Worm (Caenorhabditis elegans) whole organism, early embryonic: ENCODE data around the gene Y38E10A.9.
"Not testable (repeated sequence)": the region's sequence is repeated elsewhere in the genome, so short reads cannot be mapped to it uniquely, and the experiment has no call there.

Experiments
- B0310.2 ChIP-seq: sonication (generic microtip); optimal IDR thresholded peaks from 2 replicates; lab custom pipeline; 2016; ENCODE audit warnings: mild to moderate bottlenecking, missing genetic modification characterization, missing compliant biosample characterization
- F13C5.2 ChIP-seq: sonication (generic microtip); optimal IDR thresholded peaks from 2 replicates; lab custom pipeline; 2017; ENCODE audit warnings: mild to moderate bottlenecking, missing genetic modification characterization, inconsistent platforms, missing compliant biosample characterization
- aly-1 ChIP-seq: sonication (generic microtip); optimal IDR thresholded peaks from 2 replicates; lab custom pipeline; 2016; ENCODE audit warnings: missing genetic modification characterization, missing compliant biosample characterization
- ama-1 ChIP-seq: fragments of 150-350 bp; optimal IDR thresholded peaks from 2 replicates; lab custom pipeline; 2014
- ceh-13 ChIP-seq: fragments of 200-800 bp; sonication (Bioruptor generic); optimal IDR thresholded peaks from 2 replicates; lab custom pipeline; 2018; ENCODE audit warnings: mild to moderate bottlenecking, missing genetic modification characterization, missing compliant biosample characterization
- ceh-36 ChIP-seq: sonication (generic microtip); optimal IDR thresholded peaks from 2 replicates; lab custom pipeline; 2016; ENCODE audit warnings: missing genetic modification characterization, inconsistent platforms, missing compliant biosample characterization
- ets-7 ChIP-seq: sonication (generic microtip); optimal IDR thresholded peaks from 2 replicates; lab custom pipeline; 2016; ENCODE audit warnings: missing genotype, missing genetic modification characterization, missing compliant biosample characterization
- flt-1 ChIP-seq: fragments of 200-800 bp; sonication (Bioruptor generic); IDR thresholded peaks from 2 replicates; pipeline ENCODE4 v1.3.6; 2022; ENCODE audit warnings: missing genetic modification characterization, missing compliant biosample characterization
- hmbx-1 ChIP-seq: sonication (generic microtip); optimal IDR thresholded peaks from 2 replicates; lab custom pipeline; 2016; ENCODE audit warnings: mild to moderate bottlenecking, missing genetic modification characterization, missing compliant biosample characterization
- hmg-4 ChIP-seq: fragments of 200-800 bp; sonication (Bioruptor generic); optimal IDR thresholded peaks from 2 replicates; lab custom pipeline; 2018; ENCODE audit warnings: mild to moderate bottlenecking, missing genetic modification characterization, missing compliant biosample characterization
- hnd-1 ChIP-seq: sonication (generic microtip); optimal IDR thresholded peaks from 2 replicates; lab custom pipeline; 2016; ENCODE audit warnings: missing genetic modification characterization, missing compliant biosample characterization
- pes-1 ChIP-seq: fragments of 200-800 bp; sonication (Bioruptor generic); IDR thresholded peaks from 2 replicates; pipeline ENCODE4 v1.3.6; 2022; ENCODE audit warnings: missing genetic modification reagents, missing genetic modification characterization, missing compliant biosample characterization
- scrt-1 ChIP-seq: fragments of 200-800 bp; sonication (Bioruptor generic); IDR thresholded peaks from 2 replicates; pipeline ENCODE4 v1.3.6; 2022; ENCODE audit warnings: missing genetic modification characterization, missing compliant biosample characterization
- sea-1 ChIP-seq: fragments of 200-800 bp; sonication (Bioruptor generic); conservative IDR thresholded peaks from 2 replicates; pipeline ENCODE4 v1.3.6; 2022; ENCODE audit warnings: missing genetic modification characterization, missing compliant biosample characterization
- tbx-11 ChIP-seq: fragments of 200-800 bp; sonication (Bioruptor generic); IDR thresholded peaks from 2 replicates; pipeline ENCODE4 v1.3.6; 2022; ENCODE audit warnings: missing genetic modification characterization, missing compliant biosample characterization
- tbx-37 ChIP-seq: fragments of 200-800 bp; sonication (Bioruptor generic); conservative IDR thresholded peaks from 2 replicates; pipeline ENCODE4 v1.3.6; 2022; ENCODE audit warnings: missing genetic modification reagents, missing genetic modification characterization, missing compliant biosample characterization
- tra-4 ChIP-seq: sonication (generic microtip); optimal IDR thresholded peaks from 2 replicates; lab custom pipeline; 2017; ENCODE audit warnings: missing genetic modification characterization, missing compliant biosample characterization

Y38E10A.9 gene

DNA sequence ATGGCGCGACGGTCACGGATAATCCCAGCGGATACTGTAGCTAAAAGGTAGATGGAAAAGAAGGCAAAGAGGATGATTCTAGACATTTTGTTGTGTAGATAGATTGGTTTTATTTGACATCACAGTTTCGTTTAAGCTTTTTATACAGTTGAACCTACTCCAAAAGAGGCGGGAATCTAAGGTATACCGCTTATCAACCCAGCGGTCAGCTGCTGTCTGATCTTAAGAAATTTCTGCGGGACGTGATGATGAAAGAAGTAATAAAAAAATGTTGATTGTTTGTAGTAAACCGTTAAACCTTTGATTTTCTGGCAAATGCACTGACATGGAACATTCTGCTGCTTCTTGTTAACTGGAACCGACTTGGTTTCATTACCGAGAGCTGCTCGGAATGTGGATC, 7.3 kb downstream of the Y38E10A.9 start, which contains the start of gene nspe-6:
Gene nspe-6 (minus strand): TSS at position 101 of the 400 bp plus-strand sequence.
- no peak for TF ChIP-seq ama-1 (lab: Kevin White, UChicago)
- TF ChIP-seq hmbx-1 (tag; lab: Kevin White, UChicago): no peak

DNA sequence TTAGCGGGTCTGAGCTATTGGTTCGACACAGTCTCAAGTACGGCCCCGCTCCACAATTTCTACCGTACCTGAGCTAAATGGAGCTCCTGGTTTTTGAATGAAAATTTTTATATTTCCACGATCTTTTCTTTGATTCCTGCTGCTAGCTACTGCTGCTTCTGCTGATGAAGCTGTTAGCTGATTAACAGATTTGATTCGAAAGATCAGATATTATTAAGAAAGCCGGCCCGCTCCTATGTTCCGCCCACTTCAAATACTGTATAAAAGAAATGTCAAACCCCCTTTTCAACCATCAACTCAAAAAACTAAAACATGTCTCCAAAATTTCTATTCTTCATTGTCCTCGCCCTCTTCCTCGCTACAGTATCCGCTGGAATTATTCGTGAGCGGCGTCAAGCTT, 8.8 kb downstream of the Y38E10A.9 start, which contains the start of gene nspe-3:
Gene nspe-3 (plus strand): TSS at position 301 of the 400 bp plus-strand sequence.
- TF ChIP-seq ama-1 (lab: Kevin White, UChicago): no peak
- no peak for TF ChIP-seq aly-1
- TF ChIP-seq B0310.2: no peak
- no peak for TF ChIP-seq hmbx-1 (tag; lab: Kevin White, UChicago)
- TF ChIP-seq pes-1: no peak
- no peak for TF ChIP-seq sea-1
- no peak for TF ChIP-seq scrt-1
- no peak for TF ChIP-seq tra-4 (tag; lab: Kevin White, UChicago)
- no peak for TF ChIP-seq flt-1 (GFP tag; lab: Robert Waterston, UW)

DNA sequence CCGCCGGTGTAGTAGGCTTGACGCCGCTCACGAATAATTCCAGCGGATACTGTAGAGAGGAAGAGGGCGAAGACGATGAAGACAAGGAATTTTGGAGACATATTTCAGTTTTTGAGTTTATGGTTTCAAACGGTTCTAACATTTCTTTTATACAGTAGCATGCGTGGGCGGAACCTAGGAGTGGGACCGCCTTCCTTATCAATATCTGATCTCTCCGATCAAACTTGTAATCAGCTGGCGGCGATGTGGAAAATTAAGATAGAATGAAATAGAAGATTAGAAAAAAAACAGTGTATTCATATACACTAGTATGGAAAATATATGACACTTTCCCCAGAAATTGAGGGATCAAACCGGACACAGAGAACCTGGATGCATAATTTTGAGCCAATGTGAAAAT, 10.5 kb downstream of the Y38E10A.9 start, which contains the start of gene nspe-2:
Gene nspe-2 (minus strand): TSS at position 101 of the 400 bp plus-strand sequence.
- TF ChIP-seq tbx-11 (GFP tag; lab: Robert Waterston, UW) (no peak), ceh-36 (tag; lab: Kevin White, UChicago) (no peak), tbx-37 (GFP tag; lab: Robert Waterston, UW) (no peak), ama-1 (lab: Kevin White, UChicago) (no peak), hnd-1 (no peak), ets-7 (tag; lab: Kevin White, UChicago) (no peak), pes-1 (no peak), scrt-1 (no peak), flt-1 (GFP tag; lab: Robert Waterston, UW) (no peak), aly-1 (no peak), hmg-4 (no peak), F13C5.2 (tag; lab: Kevin White, UChicago) (no peak), B0310.2 (no peak), tra-4 (tag; lab: Kevin White, UChicago) (no peak), hmbx-1 (tag; lab: Kevin White, UChicago) (no peak), ceh-13 (GFP tag; lab: Kevin White, UChicago) (no peak), sea-1 (no peak)

DNA sequence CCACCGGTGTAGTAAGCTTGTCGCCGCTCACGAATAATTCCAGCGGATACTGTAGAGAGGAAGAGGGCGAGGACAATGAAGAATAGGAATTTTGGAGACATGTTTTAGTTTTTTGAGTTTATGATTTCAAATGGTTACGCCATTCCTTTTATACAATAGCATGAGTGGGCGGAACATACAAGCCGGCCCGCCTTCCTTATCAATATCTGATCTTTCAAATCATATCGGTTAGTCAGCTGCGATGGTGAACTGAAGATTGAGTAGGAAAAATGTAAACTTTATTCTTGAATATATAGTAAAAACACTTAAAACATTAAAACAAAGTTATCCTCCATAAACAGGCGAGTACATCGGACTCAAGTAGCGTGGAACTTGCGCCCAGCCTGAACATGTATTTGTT, 12.0 kb downstream of the Y38E10A.9 start, which contains the start of gene nspe-1:
Gene nspe-1 (minus strand): TSS at position 101 of the 400 bp plus-strand sequence.
- no peak for TF ChIP-seq ama-1 (lab: Kevin White, UChicago)
- no peak for TF ChIP-seq ceh-36 (tag; lab: Kevin White, UChicago)
- no peak for TF ChIP-seq tra-4 (tag; lab: Kevin White, UChicago)
- no peak for TF ChIP-seq B0310.2
- no peak for TF ChIP-seq F13C5.2 (tag; lab: Kevin White, UChicago)
- TF ChIP-seq ets-7 (tag; lab: Kevin White, UChicago): no peak
- no peak for TF ChIP-seq hmg-4
- no peak for TF ChIP-seq ceh-13 (GFP tag; lab: Kevin White, UChicago)
- no peak for TF ChIP-seq flt-1 (GFP tag; lab: Robert Waterston, UW)
- TF ChIP-seq tbx-37 (GFP tag; lab: Robert Waterston, UW): no peak
- no peak for TF ChIP-seq hmbx-1 (tag; lab: Kevin White, UChicago)
- TF ChIP-seq hnd-1: no peak
- TF ChIP-seq aly-1: no peak

DNA sequence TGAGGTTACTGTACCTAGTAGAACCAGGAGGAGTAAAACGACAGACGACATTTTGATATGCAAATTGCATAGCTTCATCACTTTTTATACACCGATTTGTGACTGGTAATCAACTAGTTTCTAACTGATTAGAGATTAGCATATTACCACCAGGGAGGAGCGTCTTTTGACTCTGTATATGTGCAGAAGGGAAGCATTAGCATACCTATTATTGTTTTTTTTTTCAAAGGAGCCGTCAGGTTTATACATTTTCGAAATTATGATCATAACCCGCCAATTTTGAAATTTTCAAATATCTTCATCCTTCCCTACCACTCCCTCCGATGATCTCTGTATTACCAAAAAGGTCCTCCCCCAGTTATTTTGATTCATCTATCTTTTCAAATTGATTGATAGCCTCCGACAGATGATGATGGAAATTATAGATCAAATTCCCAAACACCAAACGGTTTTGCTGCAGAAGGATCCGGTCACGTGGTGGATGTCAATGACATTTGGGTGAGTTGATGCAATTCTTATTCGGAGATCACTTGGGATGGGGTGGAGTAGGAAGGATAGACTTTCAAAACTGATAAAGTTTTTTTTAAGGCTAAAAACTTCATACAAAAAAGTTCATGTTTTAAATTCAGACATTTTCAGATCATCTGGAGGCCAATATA, 13.3 kb downstream of the Y38E10A.9 start, which contains the start of gene nspe-8:
Gene nspe-8 (minus strand): TSS at position 51 of the 659 bp plus-strand sequence.
- TF ChIP-seq tbx-37 (GFP tag; lab: Robert Waterston, UW) (no peak), B0310.2 (no peak), hnd-1 (no peak), ets-7 (tag; lab: Kevin White, UChicago) (no peak), aly-1 (no peak), pes-1 (no peak), ceh-13 (GFP tag; lab: Kevin White, UChicago) (no peak), tra-4 (tag; lab: Kevin White, UChicago) (no peak), ceh-36 (tag; lab: Kevin White, UChicago) (no peak), hmbx-1 (tag; lab: Kevin White, UChicago) (no peak), F13C5.2 (tag; lab: Kevin White, UChicago) (no peak), hmg-4 (no peak), flt-1 (GFP tag; lab: Robert Waterston, UW) (no peak), ama-1 (lab: Kevin White, UChicago) (no peak)

DNA sequence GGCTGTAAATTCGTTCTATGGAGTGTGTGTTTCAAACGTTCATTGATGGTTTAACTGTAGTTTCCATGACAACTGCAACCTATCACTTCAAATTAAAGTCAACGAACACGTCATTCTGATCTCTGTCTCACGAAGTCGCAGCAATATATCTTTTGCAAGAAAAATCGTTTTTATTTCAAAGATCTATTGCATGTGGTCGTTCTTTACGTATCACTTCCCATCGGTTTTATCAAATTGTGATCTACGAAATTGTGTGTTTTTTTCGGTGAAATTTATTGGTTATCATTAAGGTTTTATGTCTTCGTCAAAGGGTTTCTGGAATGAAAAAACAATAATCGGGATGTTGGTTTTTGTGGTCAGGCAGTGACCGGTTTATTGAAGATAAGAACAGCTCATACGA, 14.1 kb downstream of the Y38E10A.9 start:
- TF ChIP-seq pes-1: no peak
- no peak for TF ChIP-seq hnd-1
- no peak for TF ChIP-seq ama-1 (lab: Kevin White, UChicago)
- no peak for TF ChIP-seq tbx-37 (GFP tag; lab: Robert Waterston, UW)
- TF ChIP-seq hmbx-1 (tag; lab: Kevin White, UChicago): no peak
- TF ChIP-seq hmg-4: no peak
- TF ChIP-seq flt-1 (GFP tag; lab: Robert Waterston, UW): no peak
- no peak for TF ChIP-seq ceh-13 (GFP tag; lab: Kevin White, UChicago)
- TF ChIP-seq F13C5.2 (tag; lab: Kevin White, UChicago): no peak
- no peak for TF ChIP-seq ets-7 (tag; lab: Kevin White, UChicago)
- TF ChIP-seq ceh-36 (tag; lab: Kevin White, UChicago): no peak
- no peak for TF ChIP-seq sea-1
- TF ChIP-seq scrt-1: no peak
- TF ChIP-seq aly-1: no peak
- no peak for TF ChIP-seq B0310.2

DNA sequence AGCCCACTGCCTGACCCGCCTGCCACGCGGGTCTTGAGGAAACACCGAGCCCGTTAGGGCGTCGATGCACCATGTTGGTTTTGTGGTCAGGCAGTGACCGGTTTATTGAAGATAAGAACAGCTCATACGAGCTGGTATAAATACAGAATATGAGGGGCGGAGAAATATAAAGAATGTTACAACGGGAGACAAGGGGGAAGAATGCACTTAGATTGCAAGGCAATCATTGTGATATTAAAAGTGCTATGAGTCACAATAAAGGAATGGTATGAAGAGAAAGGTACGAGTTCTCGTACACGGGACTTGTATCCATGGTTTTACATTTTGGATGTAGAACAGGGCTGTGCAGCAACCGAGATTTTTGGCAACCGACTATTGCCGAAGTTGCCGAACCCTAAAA, 15.7 kb downstream of the Y38E10A.9 start, which contains the start of gene Y38E10A.14:
Gene Y38E10A.14 (minus strand): TSS at position 101 of the 400 bp plus-strand sequence.
- TF ChIP-seq ama-1 (lab: Kevin White, UChicago); hmbx-1 (tag; lab: Kevin White, UChicago); hnd-1: not testable (repeated sequence)
